Worm (Caenorhabditis elegans) whole organism, midembryonic: ENCODE data around the gene srg-54.

Experiments used
- T22C8.4 ChIP-seq: fragments of 200-800 bp; sonication (Bioruptor generic); IDR thresholded peaks from 2 replicates; pipeline ENCODE4 v1.3.6; 2022; ENCODE audit warnings: missing genetic modification characterization, missing compliant biosample characterization
- flt-1 ChIP-seq: fragments of 200-800 bp; sonication (Bioruptor generic); IDR thresholded peaks from 2 replicates; pipeline ENCODE4 v1.3.6; 2022; ENCODE audit warnings: missing genetic modification characterization, missing compliant biosample characterization
- klf-2 ChIP-seq: fragments of 200-800 bp; sonication (Bioruptor generic); conservative IDR thresholded peaks from 2 replicates; pipeline ENCODE4 v1.3.6; 2022; ENCODE audit warnings: missing genetic modification reagents, missing genetic modification characterization, missing compliant biosample characterization
- ref-1 ChIP-seq: fragments of 200-800 bp; sonication (Bioruptor generic); conservative IDR thresholded peaks from 2 replicates; pipeline ENCODE4 v1.3.6; 2022; ENCODE audit warnings: missing genetic modification reagents, missing genetic modification characterization, missing compliant biosample characterization
- ztf-23 ChIP-seq: fragments of 200-800 bp; sonication (Bioruptor generic); IDR thresholded peaks from 2 replicates; pipeline ENCODE4 v1.3.6; 2022; ENCODE audit warnings: missing genetic modification reagents, missing genetic modification characterization, missing compliant biosample characterization

ce11 chrV:14943774-14944173 lies 19.8 kb upstream of the srg-54 start:
- TF ChIP-seq ztf-23 (GFP tag; lab: Robert Waterston, UW) (no peak), klf-2 (no peak), T22C8.4 (no peak), flt-1 (GFP tag; lab: Robert Waterston, UW) (no peak), ref-1 (GFP tag; lab: Robert Waterston, UW) (no peak)
